Fruit fly (Drosophila melanogaster) whole organism, wandering third instar larva: Measurements from ENCODE around the gene PolH.
A peak's percentile ranks its signal among the peaks of the same experiment; 100 is the strongest.

ENCODE experiments used
- Abd-B ChIP-seq: fragments of >200 bp; optimal IDR thresholded peaks from 2 replicates; lab custom pipeline; 2017; ENCODE audit warnings: missing biosample characterization, missing genetic modification characterization
- CG32264 ChIP-seq: fragments of 200-800 bp; sonication (Bioruptor generic); optimal IDR thresholded peaks from 2 replicates; lab custom pipeline; 2016; ENCODE audit warnings: missing biosample characterization, missing genetic modification characterization
- CG9705 ChIP-seq: fragments of 200-800 bp; sonication (Bioruptor generic); optimal IDR thresholded peaks from 2 replicates; lab custom pipeline; 2018; ENCODE audit warnings: missing biosample characterization, mild to moderate bottlenecking, missing genetic modification characterization
- CrebA ChIP-seq: fragments of 200-800 bp; sonication (Bioruptor generic); optimal IDR thresholded peaks from 2 replicates; lab custom pipeline; 2016; ENCODE audit warnings: missing biosample characterization, mild to moderate bottlenecking, missing genetic modification characterization, borderline replicate concordance
- Dif ChIP-seq: fragments of 200-275, 200-300 bp; sonication (Bioruptor generic); optimal IDR thresholded peaks from 2 replicates; lab custom pipeline; 2018; ENCODE audit warnings: missing biosample characterization, missing genetic modification characterization; ENCODE audit not compliant: partially characterized antibody
- HLH106 ChIP-seq: fragments of 200-800 bp; optimal IDR thresholded peaks from 3 replicates; lab custom pipeline; 2019; ENCODE audit warnings: missing biosample characterization, mild to moderate bottlenecking, missing genetic modification characterization, moderate library complexity
- Hnf4 ChIP-seq: fragments of 200-800 bp; sonication (Bioruptor generic); optimal IDR thresholded peaks from 2 replicates; lab custom pipeline; 2016; ENCODE audit warnings: missing biosample characterization, mild to moderate bottlenecking, missing genetic modification characterization
- Hr78 ChIP-seq: fragments of >200 bp; optimal IDR thresholded peaks from 2 replicates; lab custom pipeline; 2017; ENCODE audit warnings: missing biosample characterization, missing genetic modification characterization
- Hr83 ChIP-seq: fragments of 200-300 bp; sonication (Bioruptor generic); optimal IDR thresholded peaks from 2 replicates; lab custom pipeline; 2016; ENCODE audit warnings: missing biosample characterization, mild to moderate bottlenecking, missing genetic modification characterization, moderate library complexity; ENCODE audit not compliant: poor library complexity, severe bottlenecking
- Mio ChIP-seq: sonication (Bioruptor generic); optimal IDR thresholded peaks from 2 replicates; lab custom pipeline; 2016; ENCODE audit warnings: missing biosample characterization, missing genetic modification characterization
- Myc ChIP-seq: fragments of >200 bp; optimal IDR thresholded peaks from 2 replicates; lab custom pipeline; 2017
- N ChIP-seq: fragments of >200 bp; optimal IDR thresholded peaks from 2 replicates; lab custom pipeline; 2018; ENCODE audit warnings: missing biosample characterization, missing external identifiers, missing genetic modification characterization
- Rel ChIP-seq, 2 experiments: fragments of 200-800 bp; sonication (Bioruptor generic) in 1 of 2; optimal IDR thresholded peaks; 2 replicates in 1 of 2; 3 replicates in 1 of 2; lab custom pipeline; 2016 to 2019; ENCODE audit warnings: mild to moderate bottlenecking in 2 of 2, missing biosample characterization in 2 of 2, missing genetic modification characterization in 2 of 2, moderate library complexity in 1 of 2
- Sp1 ChIP-seq: fragments of 200-800 bp; sonication (Bioruptor generic); optimal IDR thresholded peaks from 3 replicates; lab custom pipeline; 2019; ENCODE audit warnings: missing biosample characterization, mild to moderate bottlenecking, missing genetic modification characterization, moderate library complexity
- br ChIP-seq: fragments of 200-800 bp; sonication (Bioruptor generic); optimal IDR thresholded peaks from 2 replicates; lab custom pipeline; 2016; ENCODE audit warnings: missing biosample characterization, missing genetic modification characterization
- brk ChIP-seq: fragments of 200-800 bp; sonication (Bioruptor generic); optimal IDR thresholded peaks from 2 replicates; lab custom pipeline; 2016; ENCODE audit warnings: missing biosample characterization, mild to moderate bottlenecking, missing genetic modification characterization
- dl ChIP-seq, 2 experiments: fragments of 175-275, 200-275 bp in 1 of 2; fragments of 200-275 bp in 1 of 2; sonication (Bioruptor generic); optimal IDR thresholded peaks; lab custom pipeline; 2018; ENCODE audit warnings: mild to moderate bottlenecking in 2 of 2, missing biosample characterization in 2 of 2, missing genetic modification characterization in 2 of 2, moderate library complexity in 2 of 2; ENCODE audit not compliant: partially characterized antibody in 2 of 2, insufficient read depth in 1 of 2
- dmrt93B ChIP-seq: fragments of 200-800 bp; sonication (Bioruptor generic); optimal IDR thresholded peaks from 2 replicates; lab custom pipeline; 2018; ENCODE audit warnings: missing biosample characterization, mild to moderate bottlenecking, missing genetic modification characterization
- ey ChIP-seq: fragments of 200-800 bp; sonication (Bioruptor generic); optimal IDR thresholded peaks from 2 replicates; lab custom pipeline; 2016; ENCODE audit warnings: missing biosample characterization, missing genetic modification characterization
- foxo ChIP-seq, 2 experiments: fragments of 200-800 bp; sonication (Bioruptor generic); optimal IDR thresholded peaks; 2 replicates in 1 of 2; 3 replicates in 1 of 2; lab custom pipeline; 2016 to 2017; ENCODE audit warnings: missing biosample characterization in 2 of 2, missing genetic modification characterization in 2 of 2
- fru ChIP-seq: fragments of 200-800 bp; sonication (Bioruptor generic); optimal IDR thresholded peaks from 3 replicates; lab custom pipeline; 2016; ENCODE audit warnings: missing biosample characterization, mild to moderate bottlenecking, missing genetic modification characterization
- h ChIP-seq: fragments of 200-800 bp; sonication (Bioruptor generic); optimal IDR thresholded peaks from 3 replicates; lab custom pipeline; 2016; ENCODE audit warnings: missing biosample characterization, mild to moderate bottlenecking, missing genetic modification characterization
- lola ChIP-seq: fragments of >200 bp; optimal IDR thresholded peaks from 2 replicates; lab custom pipeline; 2017; ENCODE audit warnings: missing biosample characterization, missing genetic modification characterization
- pan ChIP-seq: fragments of >200 bp; optimal IDR thresholded peaks from 2 replicates; lab custom pipeline; 2017
- psq ChIP-seq: fragments of 200-800 bp; sonication (Bioruptor generic); optimal IDR thresholded peaks from 3 replicates; lab custom pipeline; 2017; ENCODE audit warnings: missing biosample characterization, mild to moderate bottlenecking, missing genetic modification characterization, moderate library complexity
- rgr ChIP-seq: fragments of 200-800 bp; sonication (Bioruptor generic); optimal IDR thresholded peaks from 3 replicates; lab custom pipeline; 2016; ENCODE audit warnings: missing biosample characterization, mild to moderate bottlenecking, missing genetic modification characterization
- sage ChIP-seq: fragments of 200-800 bp; sonication (Bioruptor generic); optimal IDR thresholded peaks from 2 replicates; lab custom pipeline; 2016; ENCODE audit warnings: missing biosample characterization, mild to moderate bottlenecking, missing genetic modification characterization
- tai ChIP-seq: sonication (Bioruptor generic); optimal IDR thresholded peaks from 2 replicates; lab custom pipeline; 2016; ENCODE audit warnings: missing biosample characterization, missing genetic modification characterization
- usp ChIP-seq: fragments of >200 bp; optimal IDR thresholded peaks from 2 replicates; lab custom pipeline; 2017; ENCODE audit warnings: missing biosample characterization, missing genetic modification characterization
- woc ChIP-seq: sonication (Bioruptor generic); optimal IDR thresholded peaks from 2 replicates; lab custom pipeline; 2016; ENCODE audit warnings: missing biosample characterization, mild to moderate bottlenecking, missing genetic modification characterization

Gene PolH

DNA sequence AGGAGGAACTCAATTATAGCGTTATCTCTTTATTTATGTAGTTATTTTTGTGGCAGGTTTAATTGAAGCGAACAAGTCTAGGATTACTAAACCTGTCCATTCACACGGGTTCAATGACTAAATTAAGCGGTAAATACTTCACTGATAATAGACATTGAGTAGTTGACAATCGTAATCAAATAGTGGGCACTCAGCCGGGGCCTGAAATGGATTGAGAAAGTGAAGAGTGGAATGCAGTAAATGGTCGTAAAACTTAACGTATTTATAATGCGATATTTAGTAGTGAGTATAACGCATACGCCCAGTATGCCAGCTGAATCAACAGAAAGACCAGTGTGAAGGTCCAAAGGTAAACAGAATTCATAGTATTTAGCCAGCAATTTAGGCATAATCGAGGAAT, 5.5 kb downstream of the PolH start:
- TF ChIP-seq usp (GFP tag; lab: Kevin White, UChicago) (no peak), sage (GFP tag; lab: Kevin White, UChicago) (no peak), ey (no peak), Sp1 (GFP tag; lab: Kevin White, UChicago) (no peak), Mio (GFP tag; lab: Kevin White, UChicago) (no peak), brk (GFP tag; lab: Kevin White, UChicago) (no peak), dl (GFP tag; optimal IDR thresholded peaks at IDR 0.05; lab: Kevin White, UChicago; ENCODE audit: insufficient read depth in 1 of 2, partially characterized antibody in 2 of 2) (no peak)

DNA sequence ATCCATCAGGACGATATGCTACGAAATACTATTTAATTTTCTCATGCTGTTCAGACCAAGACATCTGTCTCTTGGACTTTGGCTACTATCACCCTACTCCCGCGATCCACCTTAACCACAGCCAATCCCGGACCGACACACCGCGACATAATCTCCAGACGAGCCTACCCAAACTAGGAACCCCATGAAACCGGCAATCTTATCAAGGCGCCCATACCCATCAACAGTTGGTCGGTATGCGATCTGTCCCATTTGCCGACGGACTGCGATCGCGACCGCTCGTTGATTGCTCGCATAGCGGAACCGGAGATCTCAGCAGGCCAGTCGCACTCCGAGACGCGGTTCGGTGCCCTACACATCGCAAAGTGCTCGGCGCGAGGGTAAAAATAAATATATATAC, 7.2 kb downstream of the PolH start, which contains the start of gene SLC22A:
Gene SLC22A, plus strand, starts transcription at position 243 of the 400 bp plus-strand sequence.
- TF ChIP-seq Hnf4 (peak; percentile 53), br (peak; percentile 30), Myc (lab: Kevin White, UChicago) (no peak), dl (GFP tag; optimal IDR thresholded peaks at IDR 0.05; lab: Kevin White, UChicago; ENCODE audit: insufficient read depth in 1 of 2, partially characterized antibody in 2 of 2) (no peak), Rel (GFP tag; optimal IDR thresholded peaks at IDR 0.05; lab: Kevin White, UChicago) (no peak), Rel (tag; optimal IDR thresholded peaks at IDR 0.05; lab: Kevin White, UChicago) (peak; percentile 97), CrebA (GFP tag; lab: Kevin White, UChicago) (no peak), Hr83 (GFP tag; lab: Kevin White, UChicago) (peak; percentile 33), rgr (peak; percentile 5), h (peak; percentile 59)

DNA sequence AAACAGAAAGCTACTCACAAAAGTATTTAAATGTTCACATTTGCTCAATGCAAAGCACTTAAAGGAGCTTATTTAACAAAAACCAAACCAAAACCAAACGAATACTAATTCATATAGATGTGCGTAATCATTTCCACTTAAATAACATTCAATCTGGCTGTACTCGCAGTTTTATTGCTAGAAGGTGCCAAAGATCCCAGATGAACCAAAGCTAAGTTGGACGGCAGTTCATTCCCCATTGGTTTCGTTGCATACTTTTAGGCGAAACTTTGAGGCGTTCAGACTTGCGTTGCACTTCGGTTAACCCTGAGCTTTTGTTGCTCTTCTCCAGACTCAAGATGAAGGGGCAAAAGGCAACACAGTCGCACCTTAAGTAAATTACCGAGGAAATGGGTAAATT, 11.4 kb downstream of the PolH start:
- no peak for TF ChIP-seq dmrt93B (GFP tag; lab: Kevin White, UChicago)
- no peak for TF ChIP-seq Dif
- TF ChIP-seq fru (GFP tag; lab: Kevin White, UChicago) = no peak
- no peak for TF ChIP-seq tai
- no peak for TF ChIP-seq Abd-B (GFP tag; lab: Kevin White, UChicago)
- TF ChIP-seq Hr78 (GFP tag; lab: Kevin White, UChicago) = no peak
- no peak for TF ChIP-seq Rel (GFP tag; optimal IDR thresholded peaks at IDR 0.05; lab: Kevin White, UChicago)
- peak; percentile 65 for TF ChIP-seq Rel (tag; optimal IDR thresholded peaks at IDR 0.05; lab: Kevin White, UChicago)
- no peak for TF ChIP-seq Hnf4
- no peak for TF ChIP-seq foxo (GFP tag; optimal IDR thresholded peaks at IDR 0.05; lab: Kevin White, UChicago)
- peak; percentile 28 for TF ChIP-seq Myc (lab: Kevin White, UChicago)
- TF ChIP-seq CG32264 (GFP tag; lab: Kevin White, UChicago) = no peak
- TF ChIP-seq woc (GFP tag; lab: Kevin White, UChicago) = no peak
- no peak for TF ChIP-seq lola (GFP tag; lab: Kevin White, UChicago)
- TF ChIP-seq CrebA (GFP tag; lab: Kevin White, UChicago) = no peak
- peak; percentile 23 for TF ChIP-seq N
- no peak for TF ChIP-seq HLH106 (tag; lab: Kevin White, UChicago)
- no peak for TF ChIP-seq usp (GFP tag; lab: Kevin White, UChicago)
- TF ChIP-seq Sp1 (GFP tag; lab: Kevin White, UChicago) = no peak

DNA sequence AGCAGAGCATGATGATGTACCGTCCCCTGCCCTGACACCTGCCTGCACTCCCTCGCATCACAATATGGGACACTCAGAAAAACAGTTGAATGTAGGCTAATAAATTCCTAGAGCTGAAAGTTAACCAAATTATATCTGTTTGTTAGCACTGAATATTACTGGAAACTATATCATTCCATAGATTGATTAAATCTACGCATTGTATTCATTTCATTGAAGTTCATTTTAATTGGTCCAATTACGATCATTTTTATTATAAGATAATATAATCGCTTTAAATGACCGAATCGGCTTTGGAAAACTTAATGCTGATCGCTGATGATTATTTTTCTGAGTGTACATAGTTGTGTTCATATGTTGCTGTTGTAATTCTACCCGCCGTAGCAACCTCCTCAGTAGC, 23.0 kb downstream of the PolH start:
- TF ChIP-seq woc (GFP tag; lab: Kevin White, UChicago) = no peak
- no peak for TF ChIP-seq foxo (GFP tag; optimal IDR thresholded peaks at IDR 0.05; lab: Kevin White, UChicago)
- TF ChIP-seq Hr78 (GFP tag; lab: Kevin White, UChicago) = no peak
- TF ChIP-seq Myc (lab: Kevin White, UChicago) = no peak
- no peak for TF ChIP-seq Dif
- no peak for TF ChIP-seq pan
- no peak for TF ChIP-seq br
- TF ChIP-seq dl (GFP tag; optimal IDR thresholded peaks at IDR 0.05; lab: Kevin White, UChicago; ENCODE audit: insufficient read depth in 1 of 2, partially characterized antibody in 2 of 2) = no peak
- no peak for TF ChIP-seq fru (GFP tag; lab: Kevin White, UChicago)
- no peak for TF ChIP-seq Hr83 (GFP tag; lab: Kevin White, UChicago)
- TF ChIP-seq psq (GFP tag; lab: Kevin White, UChicago) = no peak
- TF ChIP-seq dmrt93B (GFP tag; lab: Kevin White, UChicago) = no peak
- TF ChIP-seq usp (GFP tag; lab: Kevin White, UChicago) = no peak
- no peak for TF ChIP-seq Hnf4
- no peak for TF ChIP-seq CG9705 (GFP tag; lab: Kevin White, UChicago)
- no peak for TF ChIP-seq lola (GFP tag; lab: Kevin White, UChicago)
- TF ChIP-seq CG32264 (GFP tag; lab: Kevin White, UChicago) = no peak
- no peak for TF ChIP-seq h
